Fruit fly (Drosophila melanogaster) whole organism, pupa: Measurements from ENCODE around the gene mei-38.

ENCODE experiments used
- CG10348 ChIP-seq: fragments of 200-800 bp; sonication (Bioruptor generic); IDR thresholded peaks from 2 replicates; pipeline ENCODE4 v1.3.6; 2022; ENCODE audit warnings: missing biosample characterization, missing genetic modification characterization
- CG12605 ChIP-seq: fragments of 200-800 bp; sonication (Bioruptor generic); IDR thresholded peaks from 2 replicates; pipeline ENCODE4 v1.3.6; 2022; ENCODE audit warnings: missing biosample characterization, missing genetic modification characterization
- CG13204 ChIP-seq: fragments of 200-800 bp; sonication (Bioruptor generic); optimal IDR thresholded peaks from 2 replicates; lab custom pipeline; 2018; ENCODE audit warnings: missing biosample characterization, mild to moderate bottlenecking, missing genetic modification characterization, moderate library complexity
- CG14655 ChIP-seq: fragments of 200-800 bp; sonication (Bioruptor generic); optimal IDR thresholded peaks from 3 replicates; lab custom pipeline; 2017; ENCODE audit warnings: mild to moderate bottlenecking, missing biosample characterization, missing genetic modification reagents, missing genetic modification characterization
- CG15710 ChIP-seq: fragments of 200-800 bp; sonication (Bioruptor generic); optimal IDR thresholded peaks from 2 replicates; lab custom pipeline; 2018; ENCODE audit warnings: missing biosample characterization, mild to moderate bottlenecking, missing genetic modification characterization, moderate library complexity
- CG17806 ChIP-seq: fragments of 200-800 bp; sonication (Bioruptor generic); optimal IDR thresholded peaks from 2 replicates; lab custom pipeline; 2018; ENCODE audit warnings: missing biosample characterization, mild to moderate bottlenecking, missing genetic modification characterization, moderate library complexity
- CG32121 ChIP-seq: fragments of 200-800 bp; sonication (Bioruptor generic); IDR thresholded peaks from 2 replicates; pipeline ENCODE4 v1.3.6; 2022; ENCODE audit warnings: missing biosample characterization, missing genetic modification characterization
- CG34367 ChIP-seq: fragments of 200-800 bp; sonication (Bioruptor generic); optimal IDR thresholded peaks from 2 replicates; lab custom pipeline; 2018; ENCODE audit warnings: missing biosample characterization, mild to moderate bottlenecking, missing genetic modification characterization
- CG4496 ChIP-seq: fragments of 200-800 bp; sonication (Bioruptor generic); IDR thresholded peaks from 3 replicates; pipeline ENCODE4 v1.3.6; 2022; ENCODE audit warnings: missing biosample characterization, missing genetic modification characterization
- CG8159 ChIP-seq: fragments of 200-800 bp; sonication (Bioruptor generic); optimal IDR thresholded peaks from 3 replicates; lab custom pipeline; 2018; ENCODE audit warnings: missing biosample characterization, mild to moderate bottlenecking, missing genetic modification characterization, moderate library complexity
- CG8301 ChIP-seq: fragments of 200-800 bp; sonication (Bioruptor generic); optimal IDR thresholded peaks from 2 replicates; lab custom pipeline; 2018; ENCODE audit warnings: missing biosample characterization, mild to moderate bottlenecking, missing genetic modification characterization
- CG9948 ChIP-seq: fragments of 200-800 bp; sonication (Bioruptor generic); optimal IDR thresholded peaks from 2 replicates; lab custom pipeline; 2018; ENCODE audit warnings: missing biosample characterization, mild to moderate bottlenecking, missing genetic modification characterization, moderate library complexity
- D1 ChIP-seq: fragments of 200-800 bp; sonication (Bioruptor generic); optimal IDR thresholded peaks from 2 replicates; lab custom pipeline; 2018; ENCODE audit warnings: missing biosample characterization, mild to moderate bottlenecking, missing genetic modification characterization, moderate library complexity
- EcR ChIP-seq: fragments of 200-800 bp; sonication (Bioruptor generic); optimal IDR thresholded peaks from 3 replicates; lab custom pipeline; 2019; ENCODE audit warnings: missing biosample characterization, missing genetic modification characterization, mild to moderate bottlenecking, moderate library complexity, missing genetic modification reagents
- Ets98B ChIP-seq: fragments of 200-800 bp; sonication (Bioruptor generic); IDR thresholded peaks from 2 replicates; pipeline ENCODE4 v1.3.6; 2022; ENCODE audit warnings: missing biosample characterization, missing genetic modification characterization
- Pif1A ChIP-seq: fragments of 200-800 bp; sonication (Bioruptor generic); optimal IDR thresholded peaks from 3 replicates; lab custom pipeline; 2016; ENCODE audit warnings: missing biosample characterization, missing genetic modification characterization
- Pif1B ChIP-seq: fragments of 200-800 bp; sonication (Bioruptor generic); optimal IDR thresholded peaks from 3 replicates; lab custom pipeline; 2016; ENCODE audit warnings: missing biosample characterization, missing genetic modification characterization
- Snoo ChIP-seq: fragments of 200-800 bp; sonication (Bioruptor generic); optimal IDR thresholded peaks from 3 replicates; lab custom pipeline; 2017; ENCODE audit warnings: missing biosample characterization, mild to moderate bottlenecking, missing genetic modification characterization, inconsistent platforms
- fd96Ca ChIP-seq: fragments of 200-800 bp; sonication (Bioruptor generic); IDR thresholded peaks from 3 replicates; pipeline ENCODE4 v1.3.6; 2022; ENCODE audit warnings: missing biosample characterization, missing genetic modification characterization
- gl ChIP-seq: fragments of 200-800 bp; sonication (Bioruptor generic); optimal IDR thresholded peaks from 2 replicates; lab custom pipeline; 2018; ENCODE audit warnings: missing biosample characterization, mild to moderate bottlenecking, missing genetic modification characterization
- rn ChIP-seq: fragments of 200-800 bp; sonication (Bioruptor generic); IDR thresholded peaks from 2 replicates; pipeline ENCODE4 v1.3.6; 2022; ENCODE audit warnings: missing biosample characterization, missing genetic modification characterization

mei-38 gene

dm6 chrX:1466505-1467381, 10.1 kb upstream of the mei-38 start:
- TF ChIP-seq Ets98B (GFP tag; lab: Robert Waterston, UW) (no peak; the same call in 1 of the 2 replicates), rn (GFP tag; lab: Robert Waterston, UW) (no peak), CG4496 (GFP tag; lab: Robert Waterston, UW) (peak; percentile 50; the same call in 1 of the 3 replicates), CG13204 (peak; percentile 35)

DNA sequence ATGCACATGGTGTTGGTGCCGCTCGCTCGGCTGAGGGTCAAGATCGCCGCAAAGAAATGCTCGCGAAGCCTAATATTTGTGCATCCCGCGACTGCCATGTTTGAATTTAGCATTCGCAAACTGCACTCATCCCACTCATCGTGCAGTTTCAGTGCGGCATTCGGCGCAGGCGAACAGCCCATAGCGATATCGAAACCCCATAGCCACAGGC, 9.6 kb upstream of the mei-38 start, which contains the start of gene CG14778:
TSS of gene CG14778 (plus strand) at position 112 of the 211 bp plus-strand sequence.
- TF ChIP-seq CG13204 (no peak), CG34367 (tag; lab: Kevin White, UChicago) (no peak), gl (no peak), CG14655 (GFP tag; lab: Kevin White, UChicago) (no peak), CG4496 (GFP tag; lab: Robert Waterston, UW) (no peak), CG9948 (tag; lab: Kevin White, UChicago) (no peak), Snoo (tag; lab: Kevin White, UChicago) (no peak), fd96Ca (GFP tag; lab: Robert Waterston, UW) (no peak), D1 (tag; lab: Kevin White, UChicago) (no peak), CG10348 (GFP tag; lab: Robert Waterston, UW) (no peak), CG15710 (no peak), CG17806 (tag; lab: Kevin White, UChicago) (no peak), CG8301 (tag; lab: Kevin White, UChicago) (no peak), rn (GFP tag; lab: Robert Waterston, UW) (no peak), Pif1B (GFP tag; lab: Kevin White, UChicago) (no peak)

dm6 chrX:1469717-1470116, 7.1 kb upstream of the mei-38 start, which contains the start of gene CG32808:
TSS of gene CG32808 (minus strand) at chrX:1469817.
- TF ChIP-seq CG12605 (GFP tag; lab: Robert Waterston, UW) (no peak), Pif1A (GFP tag; lab: Kevin White, UChicago) (no peak), CG15710 (no peak), gl (no peak), CG10348 (GFP tag; lab: Robert Waterston, UW) (no peak), Ets98B (GFP tag; lab: Robert Waterston, UW) (no peak)

DNA sequence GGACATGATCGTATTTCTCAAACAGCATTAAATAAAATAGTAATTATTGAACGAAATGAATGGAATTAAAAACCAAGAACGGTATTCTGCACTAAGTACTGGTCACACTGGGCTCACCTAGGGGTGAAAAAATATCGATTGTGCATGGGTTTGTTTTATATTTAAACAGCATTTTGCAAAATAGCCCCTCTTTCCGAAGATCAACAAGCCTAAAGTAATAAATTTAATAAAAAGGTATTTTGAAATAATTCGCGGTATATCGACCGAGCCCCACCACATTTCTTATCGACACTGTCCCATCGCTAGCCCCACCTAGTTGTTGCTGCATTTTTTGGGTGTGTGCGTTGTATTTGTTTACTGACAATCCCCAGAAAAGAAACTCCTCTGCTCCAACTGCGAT, 6.3 kb upstream of the mei-38 start, which contains the start of gene pck:
TSS of gene pck (plus strand) at position 105 of the 400 bp plus-strand sequence.
- TF ChIP-seq CG8159 (peak; percentile 1), CG15710 (peak; percentile 18), CG9948 (tag; lab: Kevin White, UChicago) (peak; percentile 29), CG17806 (tag; lab: Kevin White, UChicago) (peak; percentile 27), Snoo (tag; lab: Kevin White, UChicago) (peak; percentile 10), CG4496 (GFP tag; lab: Robert Waterston, UW) (peak; percentile 70), fd96Ca (GFP tag; lab: Robert Waterston, UW) (peak; percentile 78), Ets98B (GFP tag; lab: Robert Waterston, UW) (peak; percentile 52; the same call in 1 of the 2 replicates), CG13204 (no peak), CG32121 (GFP tag; lab: Robert Waterston, UW) (peak; percentile 47; the same call in 1 of the 2 replicates), Pif1B (GFP tag; lab: Kevin White, UChicago) (no peak), Pif1A (GFP tag; lab: Kevin White, UChicago) (no peak)

- TF ChIP-seq CG8159 (no peak), CG32121 (GFP tag; lab: Robert Waterston, UW) (no peak), CG34367 (tag; lab: Kevin White, UChicago) (no peak), Pif1B (GFP tag; lab: Kevin White, UChicago) (no peak), CG12605 (GFP tag; lab: Robert Waterston, UW) (no peak), CG4496 (GFP tag; lab: Robert Waterston, UW) (no peak), Snoo (tag; lab: Kevin White, UChicago) (no peak), CG17806 (tag; lab: Kevin White, UChicago) (no peak), CG9948 (tag; lab: Kevin White, UChicago) (no peak), Pif1A (GFP tag; lab: Kevin White, UChicago) (no peak), CG10348 (GFP tag; lab: Robert Waterston, UW) (no peak), CG15710 (no peak), D1 (tag; lab: Kevin White, UChicago) (no peak), fd96Ca (GFP tag; lab: Robert Waterston, UW) (no peak), EcR (GFP tag; lab: Kevin White, UChicago) (no peak), rn (GFP tag; lab: Robert Waterston, UW) (no peak), CG8301 (tag; lab: Kevin White, UChicago) (no peak), gl (no peak)
Observed at dm6 chrX:1472222-1472621, 4.6 kb upstream of the mei-38 start, which contains the start of gene CG14780. TSS of gene CG14780 (plus strand) at chrX:1472522.

DNA sequence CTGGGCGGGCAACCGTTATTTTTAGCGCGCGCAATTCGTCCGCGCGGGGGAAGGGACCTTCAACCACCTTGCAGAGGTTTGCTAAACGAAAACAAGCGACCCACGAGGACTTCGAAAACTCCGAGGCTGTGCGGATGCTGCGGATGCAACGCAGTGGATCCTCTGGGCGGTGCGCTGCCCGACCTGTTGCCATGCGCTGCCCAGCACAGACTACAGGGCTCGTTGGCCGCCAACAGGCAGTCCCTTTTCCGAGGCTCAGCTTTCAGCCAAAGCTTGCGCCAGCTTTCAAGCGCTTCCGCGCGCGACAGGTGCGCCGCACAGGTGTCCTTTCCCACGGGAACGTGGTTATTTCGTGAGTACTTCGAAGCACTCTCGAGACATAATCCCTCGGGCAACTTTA, 427 bp upstream of the mei-38 start:
- TF ChIP-seq CG4496 (GFP tag; lab: Robert Waterston, UW) (no peak), CG15710 (no peak), CG12605 (GFP tag; lab: Robert Waterston, UW) (peak; percentile 56; the same call in 1 of the 2 replicates)
